Fruit fly (Drosophila melanogaster) whole organism, pupa: Measurements from ENCODE around the gene Pak.

ENCODE experiments used
- CG10348 ChIP-seq: fragments of 200-800 bp; sonication (Bioruptor generic); IDR thresholded peaks from 2 replicates; pipeline ENCODE4 v1.3.6; 2022; ENCODE audit warnings: missing biosample characterization, missing genetic modification characterization
- CG12605 ChIP-seq: fragments of 200-800 bp; sonication (Bioruptor generic); IDR thresholded peaks from 2 replicates; pipeline ENCODE4 v1.3.6; 2022; ENCODE audit warnings: missing biosample characterization, missing genetic modification characterization
- CG13204 ChIP-seq: fragments of 200-800 bp; sonication (Bioruptor generic); optimal IDR thresholded peaks from 2 replicates; lab custom pipeline; 2018; ENCODE audit warnings: missing biosample characterization, mild to moderate bottlenecking, missing genetic modification characterization, moderate library complexity
- CG14655 ChIP-seq: fragments of 200-800 bp; sonication (Bioruptor generic); optimal IDR thresholded peaks from 3 replicates; lab custom pipeline; 2017; ENCODE audit warnings: mild to moderate bottlenecking, missing biosample characterization, missing genetic modification reagents, missing genetic modification characterization
- CG15710 ChIP-seq: fragments of 200-800 bp; sonication (Bioruptor generic); optimal IDR thresholded peaks from 2 replicates; lab custom pipeline; 2018; ENCODE audit warnings: missing biosample characterization, mild to moderate bottlenecking, missing genetic modification characterization, moderate library complexity
- CG17806 ChIP-seq: fragments of 200-800 bp; sonication (Bioruptor generic); optimal IDR thresholded peaks from 2 replicates; lab custom pipeline; 2018; ENCODE audit warnings: missing biosample characterization, mild to moderate bottlenecking, missing genetic modification characterization, moderate library complexity
- CG32121 ChIP-seq: fragments of 200-800 bp; sonication (Bioruptor generic); IDR thresholded peaks from 2 replicates; pipeline ENCODE4 v1.3.6; 2022; ENCODE audit warnings: missing biosample characterization, missing genetic modification characterization
- CG34367 ChIP-seq: fragments of 200-800 bp; sonication (Bioruptor generic); optimal IDR thresholded peaks from 2 replicates; lab custom pipeline; 2018; ENCODE audit warnings: missing biosample characterization, mild to moderate bottlenecking, missing genetic modification characterization
- CG4496 ChIP-seq: fragments of 200-800 bp; sonication (Bioruptor generic); IDR thresholded peaks from 3 replicates; pipeline ENCODE4 v1.3.6; 2022; ENCODE audit warnings: missing biosample characterization, missing genetic modification characterization
- CG8159 ChIP-seq: fragments of 200-800 bp; sonication (Bioruptor generic); optimal IDR thresholded peaks from 3 replicates; lab custom pipeline; 2018; ENCODE audit warnings: missing biosample characterization, mild to moderate bottlenecking, missing genetic modification characterization, moderate library complexity
- CG8301 ChIP-seq: fragments of 200-800 bp; sonication (Bioruptor generic); optimal IDR thresholded peaks from 2 replicates; lab custom pipeline; 2018; ENCODE audit warnings: missing biosample characterization, mild to moderate bottlenecking, missing genetic modification characterization
- CG9948 ChIP-seq: fragments of 200-800 bp; sonication (Bioruptor generic); optimal IDR thresholded peaks from 2 replicates; lab custom pipeline; 2018; ENCODE audit warnings: missing biosample characterization, mild to moderate bottlenecking, missing genetic modification characterization, moderate library complexity
- D1 ChIP-seq: fragments of 200-800 bp; sonication (Bioruptor generic); optimal IDR thresholded peaks from 2 replicates; lab custom pipeline; 2018; ENCODE audit warnings: missing biosample characterization, mild to moderate bottlenecking, missing genetic modification characterization, moderate library complexity
- EcR ChIP-seq: fragments of 200-800 bp; sonication (Bioruptor generic); optimal IDR thresholded peaks from 3 replicates; lab custom pipeline; 2019; ENCODE audit warnings: missing biosample characterization, missing genetic modification characterization, mild to moderate bottlenecking, moderate library complexity, missing genetic modification reagents
- Ets98B ChIP-seq: fragments of 200-800 bp; sonication (Bioruptor generic); IDR thresholded peaks from 2 replicates; pipeline ENCODE4 v1.3.6; 2022; ENCODE audit warnings: missing biosample characterization, missing genetic modification characterization
- Pif1A ChIP-seq: fragments of 200-800 bp; sonication (Bioruptor generic); optimal IDR thresholded peaks from 3 replicates; lab custom pipeline; 2016; ENCODE audit warnings: missing biosample characterization, missing genetic modification characterization
- Pif1B ChIP-seq: fragments of 200-800 bp; sonication (Bioruptor generic); optimal IDR thresholded peaks from 3 replicates; lab custom pipeline; 2016; ENCODE audit warnings: missing biosample characterization, missing genetic modification characterization
- Snoo ChIP-seq: fragments of 200-800 bp; sonication (Bioruptor generic); optimal IDR thresholded peaks from 3 replicates; lab custom pipeline; 2017; ENCODE audit warnings: missing biosample characterization, mild to moderate bottlenecking, missing genetic modification characterization, inconsistent platforms
- fd96Ca ChIP-seq: fragments of 200-800 bp; sonication (Bioruptor generic); IDR thresholded peaks from 3 replicates; pipeline ENCODE4 v1.3.6; 2022; ENCODE audit warnings: missing biosample characterization, missing genetic modification characterization
- gl ChIP-seq: fragments of 200-800 bp; sonication (Bioruptor generic); optimal IDR thresholded peaks from 2 replicates; lab custom pipeline; 2018; ENCODE audit warnings: missing biosample characterization, mild to moderate bottlenecking, missing genetic modification characterization
- rn ChIP-seq: fragments of 200-800 bp; sonication (Bioruptor generic); IDR thresholded peaks from 2 replicates; pipeline ENCODE4 v1.3.6; 2022; ENCODE audit warnings: missing biosample characterization, missing genetic modification characterization

Pak gene

dm6 chr3R:6368100-6368499 is 17.4 kb downstream of the Pak start, which contains the start of gene CG42724:
Gene CG42724, minus strand, starts transcription at chr3R:6368288.
- TF ChIP-seq Ets98B (GFP tag; lab: Robert Waterston, UW) (peak; percentile 28; the same call in 1 of the 2 replicates), CG4496 (GFP tag; lab: Robert Waterston, UW) (no peak), fd96Ca (GFP tag; lab: Robert Waterston, UW) (peak; percentile 73)

dm6 chr3R:6368550-6369238 is 18.0 kb downstream of the Pak start, which contains the start of gene CG10286:
Gene CG10286, plus strand, starts transcription at chr3R:6368965.
- TF ChIP-seq CG13204 (GFP tag; lab: Kevin White, UChicago) (no peak), CG15710 (tag; lab: Kevin White, UChicago) (peak; percentile 16), CG32121 (GFP tag; lab: Robert Waterston, UW) (no peak), Snoo (no peak), Pif1B (no peak), Pif1A (no peak), CG9948 (peak; percentile 18), CG14655 (GFP tag; lab: Kevin White, UChicago) (no peak), CG17806 (tag; lab: Kevin White, UChicago) (peak; percentile 31), CG8301 (no peak), Ets98B (GFP tag; lab: Robert Waterston, UW) (no peak), gl (tag; lab: Kevin White, UChicago) (no peak)

dm6 chr3R:6373512-6374306 is 23.0 kb downstream of the Pak start:
- no peak for TF ChIP-seq rn (GFP tag; lab: Robert Waterston, UW)
- TF ChIP-seq CG8159 (tag; lab: Kevin White, UChicago): peak; percentile 44
- no peak for TF ChIP-seq CG10348 (GFP tag; lab: Robert Waterston, UW)
- peak; percentile 42 for TF ChIP-seq CG8301
- TF ChIP-seq CG32121 (GFP tag; lab: Robert Waterston, UW): 0 out of 2 replicates have a peak, but pooled peaks have one; percentile 12
- peak; percentile 17; the same call in 1 of the 2 replicates for TF ChIP-seq Ets98B (GFP tag; lab: Robert Waterston, UW)
- peak; percentile 34 for TF ChIP-seq CG12605 (GFP tag; lab: Robert Waterston, UW)
- peak; percentile 46; the same call in 1 of the 3 replicates for TF ChIP-seq CG4496 (GFP tag; lab: Robert Waterston, UW)
- TF ChIP-seq CG9948: peak; percentile 3
- peak; percentile 9 for TF ChIP-seq Snoo
- TF ChIP-seq CG15710 (tag; lab: Kevin White, UChicago): peak; percentile 7
- no peak for TF ChIP-seq fd96Ca (GFP tag; lab: Robert Waterston, UW)
- no peak for TF ChIP-seq Pif1A
- TF ChIP-seq gl (tag; lab: Kevin White, UChicago): peak; percentile 0
- TF ChIP-seq CG13204 (GFP tag; lab: Kevin White, UChicago): no peak
- no peak for TF ChIP-seq D1 (tag; lab: Kevin White, UChicago)
- TF ChIP-seq EcR (GFP tag; lab: Kevin White, UChicago): peak; percentile 61
- TF ChIP-seq CG17806 (tag; lab: Kevin White, UChicago): peak; percentile 11
- TF ChIP-seq Pif1B: no peak
- TF ChIP-seq CG34367: no peak
- no peak for TF ChIP-seq CG14655 (GFP tag; lab: Kevin White, UChicago)
- TF ChIP-seq, all 21 proteins: peak for 12

dm6 chr3R:6374307-6374574 is 23.5 kb downstream of the Pak start, which contains the start of gene CG42564:
Gene CG42564, plus strand, starts transcription at chr3R:6374475.
- no peak for TF ChIP-seq CG17806 (tag; lab: Kevin White, UChicago)
- TF ChIP-seq Snoo: no peak
- no peak for TF ChIP-seq EcR (GFP tag; lab: Kevin White, UChicago)
- TF ChIP-seq Ets98B (GFP tag; lab: Robert Waterston, UW): no peak
- TF ChIP-seq Pif1A: no peak

dm6 chr3R:6375944-6376343 is 25.2 kb downstream of the Pak start, which contains the start of gene CRAT:
Gene CRAT, minus strand, starts transcription at chr3R:6376044.
- TF ChIP-seq gl (tag; lab: Kevin White, UChicago) (no peak), CG9948 (no peak), CG8159 (tag; lab: Kevin White, UChicago) (no peak), rn (GFP tag; lab: Robert Waterston, UW) (no peak), CG8301 (no peak), CG32121 (GFP tag; lab: Robert Waterston, UW) (no peak), Pif1A (no peak), CG10348 (GFP tag; lab: Robert Waterston, UW) (no peak), Pif1B (no peak), Snoo (no peak), CG13204 (GFP tag; lab: Kevin White, UChicago) (no peak), Ets98B (GFP tag; lab: Robert Waterston, UW) (no peak), CG12605 (GFP tag; lab: Robert Waterston, UW) (no peak), EcR (GFP tag; lab: Kevin White, UChicago) (no peak), CG14655 (GFP tag; lab: Kevin White, UChicago) (no peak), CG17806 (tag; lab: Kevin White, UChicago) (no peak), CG34367 (no peak), D1 (tag; lab: Kevin White, UChicago) (no peak), CG15710 (tag; lab: Kevin White, UChicago) (no peak)

- TF ChIP-seq rn (GFP tag; lab: Robert Waterston, UW): no peak
- no peak for TF ChIP-seq gl (tag; lab: Kevin White, UChicago)
- TF ChIP-seq CG13204 (GFP tag; lab: Kevin White, UChicago): no peak
- TF ChIP-seq Ets98B (GFP tag; lab: Robert Waterston, UW): no peak
- no peak for TF ChIP-seq D1 (tag; lab: Kevin White, UChicago)
- TF ChIP-seq CG14655 (GFP tag; lab: Kevin White, UChicago): no peak
- no peak for TF ChIP-seq CG4496 (GFP tag; lab: Robert Waterston, UW)
- no peak for TF ChIP-seq Snoo
- TF ChIP-seq CG15710 (tag; lab: Kevin White, UChicago): no peak
- TF ChIP-seq Pif1B: no peak
- no peak for TF ChIP-seq CG8301
- TF ChIP-seq EcR (GFP tag; lab: Kevin White, UChicago): no peak
- TF ChIP-seq CG8159 (tag; lab: Kevin White, UChicago): no peak
- TF ChIP-seq fd96Ca (GFP tag; lab: Robert Waterston, UW): no peak
- no peak for TF ChIP-seq CG17806 (tag; lab: Kevin White, UChicago)
- no peak for TF ChIP-seq CG12605 (GFP tag; lab: Robert Waterston, UW)
- TF ChIP-seq CG10348 (GFP tag; lab: Robert Waterston, UW): no peak
- TF ChIP-seq Pif1A: no peak
- TF ChIP-seq, all 21 proteins: peak for 0
These were observed 26.8 kb downstream of the Pak start, which contains the start of gene CG42537 for dm6 chr3R:6377497-6377896. Gene CG42537, plus strand, starts transcription at chr3R:6377797.
